Fruit fly (Drosophila melanogaster) whole organism, embryonic: Measurements from ENCODE around the gene Dredd.

Experiments used
- Awh ChIP-seq: fragments of 200-800 bp; sonication (Bioruptor generic); IDR thresholded peaks from 2 replicates; pipeline ENCODE4, ENCODE4 v1.3.6; 2022; ENCODE audit warnings: missing biosample characterization, missing genetic modification characterization
- Bgb ChIP-seq: fragments of 200-800 bp; sonication (Bioruptor generic); IDR thresholded peaks from 2 replicates; pipeline ENCODE4 v1.3.6; 2022; ENCODE audit warnings: missing biosample characterization, missing genetic modification characterization; ENCODE audit not compliant: partially characterized antibody
- C15 ChIP-seq: fragments of 200-800 bp; sonication (Bioruptor generic); IDR thresholded peaks from 3 replicates; pipeline ENCODE4 v1.3.6; 2022; ENCODE audit warnings: missing biosample characterization, missing genetic modification characterization
- CG10209 ChIP-seq: fragments of 200-800 bp; sonication (Bioruptor generic); optimal IDR thresholded peaks from 3 replicates; lab custom pipeline; 2017; ENCODE audit warnings: missing biosample characterization, mild to moderate bottlenecking, missing genetic modification characterization, missing genetic modification reagents
- CG11093 ChIP-seq: fragments of 200-800 bp; sonication (Bioruptor generic); IDR thresholded peaks from 3 replicates; pipeline ENCODE4 v1.3.6; 2022; ENCODE audit warnings: missing biosample characterization, missing genetic modification characterization
- CG11247 ChIP-seq: fragments of 200-800 bp; sonication (Bioruptor generic); IDR thresholded peaks from 2 replicates; pipeline ENCODE4 v1.3.6; 2022; ENCODE audit warnings: missing biosample characterization, missing genetic modification characterization
- CG11695 ChIP-seq: fragments of 200-800 bp; sonication (Bioruptor generic); IDR thresholded peaks from 3 replicates; pipeline ENCODE4 v1.3.6; 2022; ENCODE audit warnings: missing biosample characterization, missing genetic modification characterization
- CG12104 ChIP-seq: fragments of 200-800 bp; sonication (Bioruptor generic); optimal IDR thresholded peaks from 3 replicates; lab custom pipeline; 2016; ENCODE audit warnings: missing biosample characterization, missing genetic modification characterization
- CG12219 ChIP-seq: fragments of 200-800 bp; sonication (Bioruptor generic); optimal IDR thresholded peaks from 3 replicates; lab custom pipeline; 2018; ENCODE audit warnings: missing biosample characterization, mild to moderate bottlenecking, missing genetic modification characterization
- CG13424 ChIP-seq: fragments of 200-800 bp; sonication (Bioruptor generic); optimal IDR thresholded peaks from 2 replicates; lab custom pipeline; 2019; ENCODE audit warnings: missing biosample characterization, mild to moderate bottlenecking, missing genetic modification characterization, moderate library complexity
- CG14710 ChIP-seq: fragments of 200-800 bp; sonication (Bioruptor generic); optimal IDR thresholded peaks from 3 replicates; lab custom pipeline; 2019; ENCODE audit warnings: missing biosample characterization, mild to moderate bottlenecking, missing genetic modification characterization, moderate library complexity
- CG17612 ChIP-seq: fragments of 200-800 bp; sonication (Bioruptor generic); IDR thresholded peaks from 2 replicates; pipeline ENCODE4 v1.3.6; 2022; ENCODE audit warnings: missing biosample characterization, missing genetic modification characterization
- CG1792 ChIP-seq: fragments of 200-800 bp; sonication (Bioruptor generic); optimal IDR thresholded peaks from 2 replicates; lab custom pipeline; 2016; ENCODE audit warnings: missing biosample characterization, missing genetic modification characterization
- CG18619 ChIP-seq: fragments of 200-800 bp; sonication (Bioruptor generic); optimal IDR thresholded peaks from 3 replicates; lab custom pipeline; 2017; ENCODE audit warnings: missing biosample characterization, mild to moderate bottlenecking, missing genetic modification characterization
- CG2875 ChIP-seq: fragments of 200-800 bp; sonication (Bioruptor generic); optimal IDR thresholded peaks from 2 replicates; lab custom pipeline; 2017; ENCODE audit warnings: missing biosample characterization, mild to moderate bottlenecking, missing genetic modification characterization, missing genetic modification reagents
- CG30020 ChIP-seq: fragments of 200-800 bp; optimal IDR thresholded peaks from 2 replicates; lab custom pipeline; 2019; ENCODE audit warnings: missing biosample characterization, mild to moderate bottlenecking, missing genetic modification characterization, moderate library complexity
- CG34422 ChIP-seq: fragments of 200-800 bp; sonication (Bioruptor generic); IDR thresholded peaks from 3 replicates; pipeline ENCODE4 v1.3.6; 2022; ENCODE audit warnings: missing biosample characterization, missing genetic modification characterization
- CG6254 ChIP-seq: fragments of 200-800 bp; sonication (Bioruptor generic); optimal IDR thresholded peaks from 3 replicates; lab custom pipeline; 2017; ENCODE audit warnings: mild to moderate bottlenecking, missing biosample characterization, missing genetic modification reagents, missing genetic modification characterization
- CG9437 ChIP-seq: fragments of 200-800 bp; sonication (Bioruptor generic); optimal IDR thresholded peaks from 2 replicates; lab custom pipeline; 2018; ENCODE audit warnings: missing biosample characterization, mild to moderate bottlenecking, missing genetic modification characterization
- CG9609 ChIP-seq: fragments of 200-800 bp; sonication (Bioruptor generic); optimal IDR thresholded peaks from 3 replicates; lab custom pipeline; 2016; ENCODE audit warnings: missing biosample characterization, missing genetic modification characterization
- Fer1 ChIP-seq: fragments of 200-800 bp; sonication (Bioruptor generic); optimal IDR thresholded peaks from 2 replicates; lab custom pipeline; 2017; ENCODE audit warnings: missing biosample characterization, mild to moderate bottlenecking, missing genetic modification characterization
- Hsf ChIP-seq: fragments of 200-800 bp; sonication (Bioruptor generic); optimal IDR thresholded peaks from 3 replicates; lab custom pipeline; 2016; ENCODE audit warnings: missing biosample characterization, missing genetic modification characterization
- Lim3 ChIP-seq: fragments of 200-800 bp; sonication (Bioruptor generic); IDR thresholded peaks from 2 replicates; pipeline ENCODE4 v1.3.6; 2022; ENCODE audit warnings: missing biosample characterization, missing genetic modification characterization
- MBD-R2 ChIP-seq: fragments of 200-800 bp; sonication (Bioruptor generic); IDR thresholded peaks from 2 replicates; pipeline ENCODE4 v1.3.6; 2022; ENCODE audit warnings: missing biosample characterization, missing genetic modification characterization
- Meics ChIP-seq: fragments of 200-800 bp; sonication (Bioruptor generic); optimal IDR thresholded peaks from 2 replicates; lab custom pipeline; 2017; ENCODE audit warnings: missing biosample characterization, mild to moderate bottlenecking, missing genetic modification characterization
- Mrtf ChIP-seq: fragments of 200-800 bp; sonication (Bioruptor generic); IDR thresholded peaks from 3 replicates; pipeline ENCODE4 v1.3.6; 2022; ENCODE audit warnings: missing biosample characterization, missing genetic modification characterization
- NFAT ChIP-seq: fragments of 200-800 bp; sonication (Bioruptor generic); IDR thresholded peaks from 2 replicates; pipeline ENCODE4 v1.3.6; 2022; ENCODE audit warnings: missing biosample characterization, missing genetic modification characterization
- Nf-YC ChIP-seq: fragments of 200-800 bp; optimal IDR thresholded peaks from 3 replicates; lab custom pipeline; 2019; ENCODE audit warnings: missing biosample characterization, mild to moderate bottlenecking, missing genetic modification characterization, moderate library complexity
- NfI ChIP-seq: fragments of 200-800 bp; sonication (Bioruptor generic); optimal IDR thresholded peaks from 3 replicates; lab custom pipeline; 2018; ENCODE audit warnings: missing biosample characterization, mild to moderate bottlenecking, missing genetic modification characterization, moderate library complexity
- Oaz ChIP-seq: fragments of 200-800 bp; sonication (Bioruptor generic); IDR thresholded peaks from 2 replicates; pipeline ENCODE4 v1.3.6; 2022; ENCODE audit warnings: missing biosample characterization, missing genetic modification characterization
- Pdp1 ChIP-seq, 2 experiments: fragments of 200-800 bp; sonication (Bioruptor generic); optimal IDR thresholded peaks; 3 replicates each; lab custom pipeline; 2016; ENCODE audit warnings: missing biosample characterization in 2 of 2, missing genetic modification characterization in 2 of 2, mild to moderate bottlenecking in 1 of 2, moderate library complexity in 1 of 2
- Ptx1 ChIP-seq: fragments of 200-800 bp; sonication (Bioruptor generic); IDR thresholded peaks from 2 replicates; pipeline ENCODE4 v1.3.6; 2022; ENCODE audit warnings: missing biosample characterization, missing genetic modification characterization
- Tbp ChIP-seq: fragments of >200 bp; optimal IDR thresholded peaks from 2 replicates; lab custom pipeline; 2018; ENCODE audit warnings: missing biosample characterization, missing genetic modification characterization
- amos ChIP-seq: fragments of 200-800 bp; sonication (Bioruptor generic); IDR thresholded peaks from 2 replicates; pipeline ENCODE4 v1.3.6; 2022; ENCODE audit warnings: missing biosample characterization, missing genetic modification characterization; ENCODE audit not compliant: partially characterized antibody
- aop ChIP-seq: fragments of 200-800 bp; sonication (Bioruptor generic); IDR thresholded peaks from 2 replicates; pipeline ENCODE4 v1.3.6; 2022; ENCODE audit warnings: missing biosample characterization, missing genetic modification characterization
- br ChIP-seq: fragments of >200 bp; optimal IDR thresholded peaks from 2 replicates; lab custom pipeline; 2017
- cad ChIP-seq: fragments of >200 bp; optimal IDR thresholded peaks from 2 replicates; lab custom pipeline; 2017; ENCODE audit warnings: missing biosample characterization, missing genetic modification characterization
- dati ChIP-seq: fragments of 200-800 bp; sonication (Bioruptor generic); IDR thresholded peaks from 2 replicates; pipeline ENCODE4 v1.3.6; 2022; ENCODE audit warnings: missing biosample characterization, missing genetic modification characterization
- fd3F ChIP-seq: fragments of 200-800 bp; sonication (Bioruptor generic); optimal IDR thresholded peaks from 2 replicates; lab custom pipeline; 2018; ENCODE audit warnings: missing biosample characterization, mild to moderate bottlenecking, missing genetic modification characterization, moderate library complexity
- her ChIP-seq: fragments of 200-800 bp; sonication (Bioruptor generic); optimal IDR thresholded peaks from 2 replicates; lab custom pipeline; 2016; ENCODE audit warnings: missing biosample characterization, missing genetic modification characterization
- hkb ChIP-seq, 2 experiments: fragments of 200-800 bp in 1 of 2; fragments of >200 bp in 1 of 2; sonication (Bioruptor generic) in 1 of 2; IDR thresholded peaks in 1 of 2; optimal IDR thresholded peaks in 1 of 2; 2 replicates each; pipeline versions ENCODE4 v1.3.6 to Lab custom; 2017 to 2022; ENCODE audit warnings: missing biosample characterization in 1 of 2, missing genetic modification characterization in 1 of 2
- hth ChIP-seq: fragments of >200 bp; optimal IDR thresholded peaks from 2 replicates; lab custom pipeline; 2017; ENCODE audit warnings: inconsistent platforms
- jigr1 ChIP-seq: fragments of 200-800 bp; sonication (Bioruptor generic); IDR thresholded peaks from 3 replicates; pipeline ENCODE4 v1.3.6; 2022; ENCODE audit warnings: missing biosample characterization, missing genetic modification characterization
- klu ChIP-seq: fragments of 200-800 bp; sonication (Bioruptor generic); IDR thresholded peaks from 2 replicates; pipeline ENCODE4 v1.3.6; 2022; ENCODE audit warnings: missing biosample characterization, missing genetic modification characterization
- pnt ChIP-seq: fragments of 200-800 bp; sonication (Bioruptor generic); optimal IDR thresholded peaks from 3 replicates; lab custom pipeline; 2016; ENCODE audit warnings: missing biosample characterization, missing genetic modification characterization
- pros ChIP-seq: fragments of 200-800 bp; sonication (Bioruptor generic); optimal IDR thresholded peaks from 3 replicates; lab custom pipeline; 2019; ENCODE audit warnings: missing biosample characterization, mild to moderate bottlenecking, missing genetic modification characterization, moderate library complexity
- sob ChIP-seq: fragments of 200-800 bp; sonication (Bioruptor generic); IDR thresholded peaks from 2 replicates; pipeline ENCODE4 v1.3.6; 2022; ENCODE audit warnings: missing biosample characterization, missing genetic modification characterization
- ssp ChIP-seq: fragments of 200-800 bp; sonication (Bioruptor generic); IDR thresholded peaks from 2 replicates; pipeline ENCODE4 v1.3.6; 2022; ENCODE audit warnings: missing biosample characterization, missing genetic modification characterization
- tup ChIP-seq: fragments of 200-800 bp; sonication (Bioruptor generic); optimal IDR thresholded peaks from 2 replicates; lab custom pipeline; 2016; ENCODE audit warnings: missing biosample characterization, mild to moderate bottlenecking, missing genetic modification characterization, moderate library complexity
- vnd ChIP-seq: fragments of 200-800 bp; sonication (Bioruptor generic); IDR thresholded peaks from 3 replicates; pipeline ENCODE4 v1.3.6; 2022; ENCODE audit warnings: missing biosample characterization, missing genetic modification characterization; ENCODE audit not compliant: partially characterized antibody
- zfh1 ChIP-seq: fragments of 200-800 bp; sonication (Bioruptor generic); IDR thresholded peaks from 3 replicates; pipeline ENCODE4 v1.3.6; 2022; ENCODE audit warnings: missing biosample characterization, missing genetic modification characterization

Dredd gene

DNA sequence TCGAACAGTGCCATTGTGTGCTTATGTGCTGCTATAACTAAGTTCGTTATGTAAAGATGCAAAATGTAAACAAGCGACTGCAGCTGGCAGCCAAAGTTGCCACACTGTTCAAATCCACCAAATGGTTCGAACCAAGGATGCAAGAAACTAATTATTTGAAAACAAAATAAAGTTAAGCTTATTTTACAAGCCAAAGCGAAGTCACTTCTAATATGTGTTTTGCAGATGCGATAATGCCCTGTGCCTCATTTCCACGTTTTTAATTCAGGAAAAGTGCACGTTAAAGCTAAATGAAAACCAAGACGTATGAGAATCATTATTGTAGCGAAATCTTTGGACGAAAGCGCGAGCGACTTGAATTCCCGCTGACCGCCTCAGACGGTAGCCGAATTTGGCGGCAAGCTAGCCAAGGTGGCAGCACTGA lies 14.2 kb downstream of the Dredd start, which contains the start of the genes CG13365 and Vsp37A (continued):
- TF ChIP-seq CG30020 (tag; lab: Kevin White, UChicago) (peak; percentile 58), CG11695 (0 out of 3 replicates have a peak, but pooled peaks have one; percentile 41), C15 (GFP tag; lab: Robert Waterston, UW) (no peak), sob (GFP tag; lab: Robert Waterston, UW) (peak; percentile 39; the same call in 1 of the 2 replicates), Mrtf (GFP tag; lab: Robert Waterston, UW) (peak; percentile 42; the same call in 1 of the 3 replicates), Tbp (GFP tag; lab: Kevin White, UChicago) (no peak), CG13424 (peak; percentile 64), Awh (no peak; the same call in 1 of the 2 replicates), CG9609 (GFP tag; lab: Kevin White, UChicago) (peak; percentile 22), Hsf (GFP tag; lab: Kevin White, UChicago) (peak; percentile 51), CG12219 (GFP tag; lab: Kevin White, UChicago) (no peak), NfI (GFP tag; lab: Kevin White, UChicago) (peak; percentile 33), pros (GFP tag; lab: Kevin White, UChicago) (no peak), CG6254 (no peak), zfh1 (GFP tag; lab: Robert Waterston, UW) (peak; percentile 52; the same call in 1 of the 3 replicates), vnd (GFP tag; lab: Robert Waterston, UW) (no peak), klu (GFP tag; lab: Robert Waterston, UW) (peak; percentile 29; the same call in 1 of the 2 replicates), Meics (GFP tag; lab: Kevin White, UChicago) (peak; percentile 44), CG12104 (GFP tag; lab: Kevin White, UChicago) (no peak), CG11247 (GFP tag; lab: Robert Waterston, UW) (0 out of 2 replicates have a peak, but pooled peaks have one; percentile 16), CG2875 (peak; percentile 34), Oaz (GFP tag; lab: Robert Waterston, UW) (no peak), CG11093 (0 out of 3 replicates have a peak, but pooled peaks have one; percentile 13), hth (lab: Kevin White, UChicago) (no peak), Lim3 (GFP tag; lab: Robert Waterston, UW) (no peak), tup (GFP tag; lab: Kevin White, UChicago) (no peak), jigr1 (GFP tag; lab: Robert Waterston, UW) (0 out of 3 replicates have a peak, but pooled peaks have one; percentile 16), NFAT (GFP tag; lab: Robert Waterston, UW) (no peak), CG17612 (no peak), CG10209 (peak; percentile 18), amos (no peak), dati (no peak), her (GFP tag; lab: Kevin White, UChicago) (peak; percentile 38), Pdp1 (GFP tag; optimal IDR thresholded peaks at IDR 0.05; lab: Kevin White, UChicago) (peak; percentile 36 to 98), Bgb (GFP tag; lab: Robert Waterston, UW) (no peak), br (lab: Kevin White, UChicago) (no peak), MBD-R2 (GFP tag; lab: Robert Waterston, UW) (peak; percentile 58), Ptx1 (GFP tag; lab: Robert Waterston, UW) (peak; percentile 41), CG14710 (tag; lab: Kevin White, UChicago) (peak; percentile 74), CG34422 (GFP tag; lab: Robert Waterston, UW) (peak; percentile 52; the same call in 1 of the 3 replicates), Nf-YC (tag; lab: Kevin White, UChicago) (peak; percentile 55), Fer1 (GFP tag; lab: Kevin White, UChicago) (peak; percentile 32), CG9437 (GFP tag; lab: Kevin White, UChicago) (peak; percentile 5), fd3F (GFP tag; lab: Kevin White, UChicago) (no peak), pnt (GFP tag; lab: Kevin White, UChicago) (peak; percentile 36), CG18619 (peak; percentile 4), hkb (optimal IDR thresholded peaks at IDR 0.05; lab: Kevin White, UChicago) (peak; percentile 84), hkb (GFP tag; IDR thresholded peaks at IDR 0.05; lab: Robert Waterston, UW) (peak; percentile 52), cad (no peak), aop (GFP tag; lab: Robert Waterston, UW) (no peak), CG1792 (GFP tag; lab: Kevin White, UChicago) (peak; percentile 67), ssp (GFP tag; lab: Robert Waterston, UW) (no peak)
